Fruit fly (Drosophila melanogaster): ENCODE data around the gene CG10646.

CG10646 gene

dm6 chr3L:12456916-12457662 lies 46.6 kb downstream of the CG10646 start (continued):
- peak; percentile 52 for TF ChIP-seq CG11723 (GFP tag; optimal IDR thresholded peaks at IDR 0.05)
- TF ChIP-seq usp (GFP tag; optimal IDR thresholded peaks at IDR 0.05): no peak
- TF ChIP-seq gsb-n (tag; optimal IDR thresholded peaks at IDR 0.05): peak; percentile 92
- TF ChIP-seq CG12104 (GFP tag; optimal IDR thresholded peaks at IDR 0.05): peak; percentile 72
- peak; percentile 80 for TF ChIP-seq PHDP (tag; optimal IDR thresholded peaks at IDR 0.05)
- TF ChIP-seq CG9609 (GFP tag; optimal IDR thresholded peaks at IDR 0.05): no peak
- no peak for TF ChIP-seq HLH54F (GFP tag; optimal IDR thresholded peaks at IDR 0.05)
- TF ChIP-seq CG14710 (tag; optimal IDR thresholded peaks at IDR 0.05): peak; percentile 96
- peak; percentile 75 for TF ChIP-seq CG17328 (GFP tag; IDR thresholded peaks at IDR 0.05)
- TF ChIP-seq Blimp-1 (GFP tag; optimal IDR thresholded peaks at IDR 0.05): peak; percentile 88
- TF ChIP-seq CG6791 (GFP tag; IDR thresholded peaks at IDR 0.05; ENCODE audit: partially characterized antibody): no peak
- peak; percentile 23 for TF ChIP-seq CG17186 (GFP tag; optimal IDR thresholded peaks at IDR 0.05)
- TF ChIP-seq CG7271 (tag; optimal IDR thresholded peaks at IDR 0.05): peak; percentile 59
- TF ChIP-seq Bdp1 (GFP tag; optimal IDR thresholded peaks at IDR 0.05): peak; percentile 26
- TF ChIP-seq bowl (GFP tag; IDR thresholded peaks at IDR 0.05): no peak
- peak; percentile 52 for TF ChIP-seq CG10431 (GFP tag; optimal IDR thresholded peaks at IDR 0.05)
- peak; percentile 76 for TF ChIP-seq Vsx1 (GFP tag; optimal IDR thresholded peaks at IDR 0.05)
- TF ChIP-seq sim (GFP tag; IDR thresholded peaks at IDR 0.05): peak; percentile 47; the same call in 1 of the 2 replicates
- TF ChIP-seq CG5245 (GFP tag; optimal IDR thresholded peaks at IDR 0.05): peak; percentile 69
- TF ChIP-seq Ravus (GFP tag; IDR thresholded peaks at IDR 0.05): no peak
- TF ChIP-seq fd64A (GFP tag; optimal IDR thresholded peaks at IDR 0.05): no peak
- no peak for TF ChIP-seq D (optimal IDR thresholded peaks at IDR 0.05)
- peak; percentile 88 for TF ChIP-seq D (GFP tag; optimal IDR thresholded peaks at IDR 0.05)
- TF ChIP-seq Dip3 (GFP tag; optimal IDR thresholded peaks at IDR 0.05): no peak
- TF ChIP-seq CG18262 (tag; optimal IDR thresholded peaks at IDR 0.05): peak; percentile 96
- no peak for TF ChIP-seq ken (GFP tag; IDR thresholded peaks at IDR 0.05)
- TF ChIP-seq mld (GFP tag; IDR thresholded peaks at IDR 0.05; ENCODE audit: partially characterized antibody): no peak
- TF ChIP-seq gem (tag; optimal IDR thresholded peaks at IDR 0.05): peak; percentile 94
- TF ChIP-seq bab2 (GFP tag; optimal IDR thresholded peaks at IDR 0.05): peak; percentile 33
- TF ChIP-seq Optix (GFP tag; IDR thresholded peaks at IDR 0.05): no peak
- TF ChIP-seq CG1529 (GFP tag; optimal IDR thresholded peaks at IDR 0.05): peak; percentile 77
- no peak for TF ChIP-seq Sin3A (optimal IDR thresholded peaks at IDR 0.05)
- no peak for TF ChIP-seq prd (optimal IDR thresholded peaks at IDR 0.05)
- peak; percentile 67; the same call in 2 of the 3 replicates for TF ChIP-seq prd (GFP tag; IDR thresholded peaks at IDR 0.05)
- 0 out of 3 replicates have a peak, but pooled peaks have one; percentile 33 for TF ChIP-seq CG7357 (GFP tag; IDR thresholded peaks at IDR 0.05)
- peak; percentile 14 for TF ChIP-seq CG8944 (GFP tag; optimal IDR thresholded peaks at IDR 0.05)
- TF ChIP-seq sens (GFP tag): peak; percentile 97
- TF ChIP-seq CG8359 (GFP tag; optimal IDR thresholded peaks at IDR 0.05; ENCODE audit: borderline replicate concordance): peak; percentile 76
- TF ChIP-seq p53 (GFP tag; optimal IDR thresholded peaks at IDR 0.05): no peak
- no peak for TF ChIP-seq CG5953 (GFP tag; IDR thresholded peaks at IDR 0.05)
- TF ChIP-seq Hmr (GFP tag; optimal IDR thresholded peaks at IDR 0.05): peak; percentile 23
- TF ChIP-seq oc (tag; optimal IDR thresholded peaks at IDR 0.05): peak; percentile 42
- peak; percentile 89 for TF ChIP-seq CG15696 (tag; optimal IDR thresholded peaks at IDR 0.05)
- peak; percentile 46 for TF ChIP-seq kah (GFP tag; optimal IDR thresholded peaks at IDR 0.05)
- peak; percentile 56 for TF ChIP-seq trh (GFP tag; optimal IDR thresholded peaks at IDR 0.05)
- TF ChIP-seq NC2β (GFP tag; optimal IDR thresholded peaks at IDR 0.05): peak; percentile 48
- TF ChIP-seq Kr (GFP tag; optimal IDR thresholded peaks at IDR 0.05): peak; percentile 11
- TF ChIP-seq Hr3 (GFP tag; optimal IDR thresholded peaks at IDR 0.05): peak; percentile 78
- peak; percentile 25 for TF ChIP-seq CG10274 (GFP tag; optimal IDR thresholded peaks at IDR 0.05)
- peak; percentile 63 for TF ChIP-seq Lhr (GFP tag; optimal IDR thresholded peaks at IDR 0.05)
- TF ChIP-seq B-H1 (GFP tag; IDR thresholded peaks at IDR 0.05): no peak
